Worm (Caenorhabditis elegans): ENCODE data around the gene srbc-22.

srbc-22 gene

ce11 chrV:2119529-2119928, 37.4 kb upstream of the srbc-22 start, which contains the start of gene F22F7.11:
Gene F22F7.11 (plus strand): TSS chrV:2119829.
- no peak for TF ChIP-seq ztf-4 (tag; optimal IDR thresholded peaks at IDR 0.05)

DNA sequence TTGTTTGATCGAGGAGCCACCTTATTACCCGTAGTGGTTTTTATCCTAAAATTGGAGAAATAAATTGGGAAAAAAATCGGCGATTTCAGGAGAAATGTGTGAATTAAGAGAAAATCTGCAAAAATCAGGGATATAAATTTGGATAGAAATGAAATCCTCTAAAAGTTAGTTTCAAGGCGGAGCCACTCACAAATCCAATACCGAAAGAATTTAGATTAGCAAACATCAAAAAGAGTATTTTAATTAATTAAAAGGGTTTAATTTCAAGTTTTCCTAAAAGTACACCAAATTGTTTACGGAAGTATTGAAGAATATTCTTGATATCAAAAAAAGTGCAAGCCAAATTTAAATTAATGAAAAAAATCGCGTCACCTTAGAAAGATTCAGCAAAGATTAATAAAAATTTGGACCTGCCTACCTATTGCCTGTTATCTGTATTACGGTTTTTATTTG, 35.0 kb upstream of the srbc-22 start, which contains the start of gene F22F7.8:
F22F7.8 (minus strand) TSS at position 51 of the 453 bp plus-strand sequence.
- no peak for TF ChIP-seq daf-12 (tag; optimal IDR thresholded peaks at IDR 0.05)
- TF ChIP-seq ztf-4 (tag; optimal IDR thresholded peaks at IDR 0.05): no peak
- TF ChIP-seq mdl-1 (tag; optimal IDR thresholded peaks at IDR 0.05): no peak
- TF ChIP-seq hmg-11 (tag; optimal IDR thresholded peaks at IDR 0.05): no peak
- TF ChIP-seq skn-1 (tag; optimal IDR thresholded peaks at IDR 0.05): no peak
- no peak for TF ChIP-seq zag-1 (tag; optimal IDR thresholded peaks at IDR 0.05)
- no peak for TF ChIP-seq elt-2 (tag; optimal IDR thresholded peaks at IDR 0.05)
- TF ChIP-seq ama-1 (optimal IDR thresholded peaks at IDR 0.05): no peak
- no peak for TF ChIP-seq nhr-76 (tag; optimal IDR thresholded peaks at IDR 0.05)

DNA sequence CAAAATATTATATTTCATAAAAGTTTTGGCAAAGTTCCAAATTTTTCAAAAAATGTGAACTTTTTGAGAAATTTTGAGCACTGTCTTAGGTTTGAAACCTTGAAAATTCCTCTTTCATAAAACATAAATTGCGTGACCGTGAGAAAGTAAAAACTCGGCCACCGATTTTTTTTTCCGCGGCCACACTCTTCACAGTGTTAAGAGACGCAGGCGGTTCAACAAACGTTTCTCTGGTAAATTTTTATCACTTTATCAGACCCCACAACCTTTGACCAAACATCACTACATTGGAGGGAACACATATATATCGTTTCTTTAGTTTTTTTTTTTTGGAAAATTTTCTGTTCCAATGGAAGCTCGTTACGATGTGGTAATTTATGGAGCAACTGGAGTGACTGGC, 34.4 kb upstream of the srbc-22 start, which contains the start of gene F22F7.2:
F22F7.2 (plus strand) TSS at position 266 of the 400 bp plus-strand sequence.
- TF ChIP-seq jun-1 (tag; optimal IDR thresholded peaks at IDR 0.05) (no peak), nhr-67 (tag; optimal IDR thresholded peaks at IDR 0.05) (no peak), sea-2 (GFP tag; optimal IDR thresholded peaks at IDR 0.05) (no peak), elt-3 (tag; optimal IDR thresholded peaks at IDR 0.05) (no peak), pqm-1 (tag; optimal IDR thresholded peaks at IDR 0.05) (peak; percentile 31), ztf-11 (tag; optimal IDR thresholded peaks at IDR 0.05) (no peak), mml-1 (tag; optimal IDR thresholded peaks at IDR 0.05) (no peak), elt-2 (tag; optimal IDR thresholded peaks at IDR 0.05) (peak; percentile 52), nfya-1 (tag; optimal IDR thresholded peaks at IDR 0.05; ENCODE audit: insufficient read depth) (peak; percentile 3), ama-1 (optimal IDR thresholded peaks at IDR 0.05) (no peak), ceh-9 (tag; optimal IDR thresholded peaks at IDR 0.05) (no peak), hmg-11 (tag; optimal IDR thresholded peaks at IDR 0.05) (no peak), eor-1 (tag; optimal IDR thresholded peaks at IDR 0.05) (no peak)

DNA sequence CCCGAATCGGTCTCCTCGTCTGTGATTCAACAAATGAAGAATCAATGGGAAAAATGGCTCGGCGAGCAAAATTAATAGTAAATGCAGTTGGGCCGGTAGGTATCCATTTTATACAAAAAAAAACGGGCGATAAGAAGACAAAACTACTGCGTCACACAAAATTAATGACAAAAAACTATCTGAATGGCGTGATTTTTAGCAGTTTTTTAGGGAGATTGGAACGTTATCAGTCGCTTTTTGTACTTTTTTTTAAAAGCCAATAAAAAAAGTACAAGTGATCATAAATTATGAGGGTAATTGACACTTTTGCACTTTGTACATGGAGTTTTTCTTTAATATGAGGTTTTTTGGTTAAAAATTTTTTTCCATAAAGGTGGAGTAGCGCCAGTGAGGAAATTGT, 33.8 kb upstream of the srbc-22 start:
- TF ChIP-seq ama-1 (optimal IDR thresholded peaks at IDR 0.05) (no peak), elt-2 (tag; optimal IDR thresholded peaks at IDR 0.05) (peak; percentile 84), pqm-1 (tag; optimal IDR thresholded peaks at IDR 0.05) (peak; percentile 72)

- no peak for TF ChIP-seq ceh-16 (tag; optimal IDR thresholded peaks at IDR 0.05)
- TF ChIP-seq elt-2 (tag; optimal IDR thresholded peaks at IDR 0.05): peak; percentile 21
- no peak for TF ChIP-seq egl-5 (tag; optimal IDR thresholded peaks at IDR 0.05)
- peak; percentile 11 for TF ChIP-seq lin-39 (tag; optimal IDR thresholded peaks at IDR 0.05)
- no peak for TF ChIP-seq zag-1 (tag; optimal IDR thresholded peaks at IDR 0.05)
- no peak for TF ChIP-seq skn-1 (tag; optimal IDR thresholded peaks at IDR 0.05)
Observed at ce11 chrV:2126554-2126953, 30.4 kb upstream of the srbc-22 start.

- peak; percentile 65 for TF ChIP-seq nfya-1 (tag; optimal IDR thresholded peaks at IDR 0.05; ENCODE audit: insufficient read depth)
- peak; percentile 32 for TF ChIP-seq nhr-25 (tag; optimal IDR thresholded peaks at IDR 0.05)
- no peak for TF ChIP-seq unc-39 (tag; optimal IDR thresholded peaks at IDR 0.05)
- no peak for TF ChIP-seq ztf-11 (tag; optimal IDR thresholded peaks at IDR 0.05)
- TF ChIP-seq lin-39 (tag; optimal IDR thresholded peaks at IDR 0.05): no peak
- no peak for TF ChIP-seq sea-2 (GFP tag; optimal IDR thresholded peaks at IDR 0.05)
- peak; percentile 57 for TF ChIP-seq pha-4 (tag; optimal IDR thresholded peaks at IDR 0.05)
- TF ChIP-seq lsy-12 (tag; optimal IDR thresholded peaks at IDR 0.05): peak; percentile 66
- peak in 1 of 2 experiments; percentile 44 for TF ChIP-seq eor-1 (tag; optimal IDR thresholded peaks at IDR 0.05)
- TF ChIP-seq pqm-1 (tag; optimal IDR thresholded peaks at IDR 0.05): peak; percentile 25
- TF ChIP-seq nhr-23 (tag; optimal IDR thresholded peaks at IDR 0.05): peak; percentile 55
- TF ChIP-seq nhr-12 (tag; optimal IDR thresholded peaks at IDR 0.05): no peak
- no peak for TF ChIP-seq ceh-16 (tag; optimal IDR thresholded peaks at IDR 0.05)
- TF ChIP-seq jun-1 (tag; optimal IDR thresholded peaks at IDR 0.05): no peak
- TF ChIP-seq fkh-10 (GFP tag; optimal IDR thresholded peaks at IDR 0.05): peak; percentile 4
- peak; percentile 30 for TF ChIP-seq snpc-4 (tag; optimal IDR thresholded peaks at IDR 0.05)
- no peak for TF ChIP-seq nhr-76 (tag; optimal IDR thresholded peaks at IDR 0.05)
- TF ChIP-seq ama-1 (optimal IDR thresholded peaks at IDR 0.05): no peak
- TF ChIP-seq ceh-82 (tag; optimal IDR thresholded peaks at IDR 0.05): no peak
- TF ChIP-seq nhr-43 (tag; optimal IDR thresholded peaks at IDR 0.05; ENCODE audit: poor library complexity, severe bottlenecking): peak; percentile 83
- no peak for TF ChIP-seq daf-12 (tag; optimal IDR thresholded peaks at IDR 0.05)
- TF ChIP-seq mdl-1 (tag; optimal IDR thresholded peaks at IDR 0.05): no peak
- TF ChIP-seq zag-1 (tag; optimal IDR thresholded peaks at IDR 0.05): no peak
- TF ChIP-seq R02D3.7 (tag; optimal IDR thresholded peaks at IDR 0.05): peak; percentile 6
- TF ChIP-seq nhr-28 (tag; optimal IDR thresholded peaks at IDR 0.05): no peak
- no peak for TF ChIP-seq egl-27 (tag; optimal IDR thresholded peaks at IDR 0.05)
- no peak for TF ChIP-seq ZK546.5 (tag; optimal IDR thresholded peaks at IDR 0.05)
- no peak for TF ChIP-seq ztf-4 (tag; optimal IDR thresholded peaks at IDR 0.05)
- TF ChIP-seq egl-5 (tag; optimal IDR thresholded peaks at IDR 0.05): no peak
- no peak for TF ChIP-seq nhr-67 (tag; optimal IDR thresholded peaks at IDR 0.05)
- no peak for TF ChIP-seq tbx-2 (tag; optimal IDR thresholded peaks at IDR 0.05)
- peak; percentile 73 for TF ChIP-seq lin-15B (tag; optimal IDR thresholded peaks at IDR 0.05)
Observed at ce11 chrV:2126996-2127585, 29.8 kb upstream of the srbc-22 start, which contains the start of gene ldp-1. Gene ldp-1 (plus strand): TSS chrV:2127535.
